Worm (Caenorhabditis elegans): Measurements from ENCODE around the gene clec-265.

The clec-265 gene

DNA sequence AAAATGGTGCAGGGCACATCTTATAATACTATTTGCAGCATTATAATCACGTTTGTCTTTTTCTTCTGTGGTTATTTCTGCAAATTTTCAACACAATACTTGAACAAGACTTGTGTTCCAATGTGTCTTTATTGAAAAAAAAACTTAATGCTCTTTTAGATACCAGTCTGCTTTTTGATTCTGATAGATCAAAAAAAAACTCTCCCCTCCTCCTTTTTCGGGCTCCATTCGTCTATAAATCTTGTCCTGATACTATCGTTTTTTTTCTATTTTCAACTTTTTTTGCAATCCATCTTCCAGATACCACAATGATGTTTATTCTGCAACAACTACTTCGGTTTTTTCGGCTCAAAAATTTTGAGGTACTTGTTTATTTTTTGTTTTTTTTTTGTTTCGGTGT is 49.2 kb downstream of the clec-265 start, which contains the start of gene twk-16 (continued):
- no peak for TF ChIP-seq Y53F4B.3 (GFP tag; IDR thresholded peaks at IDR 0.05)
- no peak for TF ChIP-seq T07F8.4 (tag; optimal IDR thresholded peaks at IDR 0.05)

All from whole organism, young adult.